Worm (Caenorhabditis elegans) whole organism, L1 larva: Measurements from ENCODE around the gene mdt-4.

Source experiments
- C04F5.9 ChIP-seq: sonication (generic microtip); optimal IDR thresholded peaks from 2 replicates; lab custom pipeline; 2016; ENCODE audit warnings: missing genetic modification characterization, missing compliant biosample characterization
- C16A3.4 ChIP-seq: fragments of 150-350 bp; optimal IDR thresholded peaks from 2 replicates; lab custom pipeline; 2014; ENCODE audit warnings: missing biosample characterization, missing genetic modification characterization
- aha-1 ChIP-seq: fragments of 150-350 bp; optimal IDR thresholded peaks from 2 replicates; lab custom pipeline; 2014; ENCODE audit warnings: missing biosample characterization, missing genetic modification characterization
- ceh-8 ChIP-seq: fragments of 200-800 bp; sonication (Bioruptor generic); optimal IDR thresholded peaks from 2 replicates; lab custom pipeline; 2018; ENCODE audit warnings: mild to moderate bottlenecking, missing genetic modification characterization, moderate library complexity, missing compliant biosample characterization
- ceh-82 ChIP-seq, 3 experiments: fragments of 150-350 bp in 1 of 3; sonication (generic microtip) in 2 of 3; optimal IDR thresholded peaks; 2 replicates each; lab custom pipeline; 2014 to 2017; ENCODE audit warnings: missing biosample characterization in 3 of 3, missing genetic modification characterization in 3 of 3
- ceh-90 ChIP-seq: sonication (generic microtip); optimal IDR thresholded peaks from 2 replicates; lab custom pipeline; 2016; ENCODE audit warnings: missing genetic modification characterization, missing compliant biosample characterization
- dpl-1 ChIP-seq, 3 experiments: fragments of 150-350 bp in 2 of 3; sonication (generic microtip) in 1 of 3; optimal IDR thresholded peaks; 2 replicates each; lab custom pipeline; 2014 to 2017; ENCODE audit warnings: missing biosample characterization in 3 of 3, missing genetic modification characterization in 3 of 3, missing genetic modification reagents in 3 of 3
- dsc-1 ChIP-seq: sonication (generic microtip); optimal IDR thresholded peaks from 2 replicates; lab custom pipeline; 2016; ENCODE audit warnings: mild to moderate bottlenecking, missing genetic modification characterization, missing compliant biosample characterization
- efl-3 ChIP-seq: fragments of 200-800 bp; sonication (Bioruptor generic); optimal IDR thresholded peaks from 2 replicates; lab custom pipeline; 2018; ENCODE audit warnings: mild to moderate bottlenecking, missing genetic modification characterization, missing compliant biosample characterization
- elt-2 ChIP-seq: sonication (generic microtip); optimal IDR thresholded peaks from 2 replicates; lab custom pipeline; 2016; ENCODE audit warnings: missing genetic modification characterization, mild to moderate bottlenecking, inconsistent platforms, missing compliant biosample characterization, missing genetic modification reagents
- fkh-10 ChIP-seq: sonication (generic microtip); optimal IDR thresholded peaks from 2 replicates; lab custom pipeline; 2017; ENCODE audit warnings: missing biosample characterization, missing genetic modification reagents, missing genetic modification characterization
- fkh-4 ChIP-seq: sonication (generic microtip); optimal IDR thresholded peaks from 2 replicates; lab custom pipeline; 2016; ENCODE audit warnings: missing compliant biosample characterization, missing genetic modification characterization, borderline replicate concordance
- fkh-8 ChIP-seq: sonication (generic microtip); optimal IDR thresholded peaks from 2 replicates; lab custom pipeline; 2016; ENCODE audit warnings: mild to moderate bottlenecking, missing genetic modification characterization, missing compliant biosample characterization
- hlh-4 ChIP-seq: sonication (generic microtip); optimal IDR thresholded peaks from 2 replicates; lab custom pipeline; 2016; ENCODE audit warnings: mild to moderate bottlenecking, missing genetic modification characterization, missing compliant biosample characterization
- hpl-2 ChIP-seq: fragments of 150-350 bp; optimal IDR thresholded peaks from 2 replicates; lab custom pipeline; 2014; ENCODE audit warnings: missing biosample characterization, missing genetic modification reagents, missing genetic modification characterization
- irx-1 ChIP-seq: sonication (generic microtip); optimal IDR thresholded peaks from 2 replicates; lab custom pipeline; 2016; ENCODE audit warnings: missing genetic modification characterization, missing compliant biosample characterization
- lin-13 ChIP-seq: fragments of 150-350 bp; optimal IDR thresholded peaks from 2 replicates; lab custom pipeline; 2014; ENCODE audit warnings: missing biosample characterization, missing genetic modification reagents, missing genetic modification characterization
- lin-15B ChIP-seq: fragments of 150-350 bp; sonication (generic microtip); optimal IDR thresholded peaks from 3 replicates; lab custom pipeline; 2014; ENCODE audit warnings: missing biosample characterization, missing genetic modification characterization
- lsy-2 ChIP-seq, 2 experiments: fragments of 150-350 bp; optimal IDR thresholded peaks; 2 replicates each; lab custom pipeline; 2014; ENCODE audit warnings: missing biosample characterization in 2 of 2, missing genetic modification characterization in 2 of 2
- mdl-1 ChIP-seq, 2 experiments: fragments of 150-350 bp; optimal IDR thresholded peaks; 2 replicates each; lab custom pipeline; 2014 to 2017; ENCODE audit warnings: missing biosample characterization in 2 of 2, missing genetic modification characterization in 2 of 2, inconsistent platforms in 1 of 2
- mef-2 ChIP-seq: fragments of 150-350 bp; optimal IDR thresholded peaks from 2 replicates; lab custom pipeline; 2014; ENCODE audit warnings: missing biosample characterization, missing genetic modification characterization
- nhr-11 ChIP-seq: fragments of 150-350 bp; optimal IDR thresholded peaks from 2 replicates; lab custom pipeline; 2014; ENCODE audit warnings: missing biosample characterization, missing genetic modification characterization
- nhr-12 ChIP-seq: sonication (generic microtip); optimal IDR thresholded peaks from 2 replicates; lab custom pipeline; 2017; ENCODE audit warnings: missing biosample characterization, missing genetic modification characterization
- nhr-19 ChIP-seq: fragments of 200-800 bp; sonication (Bioruptor generic); conservative IDR thresholded peaks from 2 replicates; pipeline ENCODE4 v1.3.6; 2022; ENCODE audit warnings: missing genetic modification characterization, missing compliant biosample characterization
- nhr-237 ChIP-seq: fragments of 150-350 bp; optimal IDR thresholded peaks from 2 replicates; lab custom pipeline; 2014; ENCODE audit warnings: missing biosample characterization, missing genetic modification characterization
- nhr-47 ChIP-seq: sonication (generic microtip); optimal IDR thresholded peaks from 2 replicates; lab custom pipeline; 2016; ENCODE audit warnings: mild to moderate bottlenecking, missing genetic modification characterization, moderate library complexity, missing compliant biosample characterization
- nhr-71 ChIP-seq: sonication (generic microtip); optimal IDR thresholded peaks from 2 replicates; lab custom pipeline; 2016; ENCODE audit warnings: mild to moderate bottlenecking, missing genetic modification characterization, moderate library complexity, missing compliant biosample characterization
- nhr-76 ChIP-seq: sonication (generic microtip); optimal IDR thresholded peaks from 2 replicates; lab custom pipeline; 2017; ENCODE audit warnings: missing biosample characterization, missing genetic modification characterization
- pag-3 ChIP-seq: sonication (generic microtip); optimal IDR thresholded peaks from 2 replicates; lab custom pipeline; 2017; ENCODE audit warnings: missing genetic modification characterization, mild to moderate bottlenecking, missing compliant biosample characterization, antibody characterized with exemption, borderline replicate concordance; ENCODE audit not compliant: insufficient read depth
- pax-3 ChIP-seq: fragments of 200-800 bp; sonication (Bioruptor generic); optimal IDR thresholded peaks from 2 replicates; lab custom pipeline; 2018; ENCODE audit warnings: mild to moderate bottlenecking, missing genetic modification characterization, moderate library complexity, missing compliant biosample characterization
- snu-23 ChIP-seq: sonication (generic microtip); optimal IDR thresholded peaks from 2 replicates; lab custom pipeline; 2016; ENCODE audit warnings: missing genetic modification characterization, missing compliant biosample characterization
- sptf-1 ChIP-seq: fragments of 150-350 bp; optimal IDR thresholded peaks from 2 replicates; lab custom pipeline; 2014; ENCODE audit warnings: missing biosample characterization, missing genetic modification characterization
- sup-37 ChIP-seq: fragments of 200-800 bp; sonication (Bioruptor generic); optimal IDR thresholded peaks from 2 replicates; lab custom pipeline; 2018; ENCODE audit warnings: mild to moderate bottlenecking, missing genetic modification characterization, missing compliant biosample characterization
- swsn-7 ChIP-seq: sonication (generic microtip); optimal IDR thresholded peaks from 2 replicates; lab custom pipeline; 2016; ENCODE audit warnings: missing genetic modification characterization, missing compliant biosample characterization
- tlp-1 ChIP-seq: fragments of 150-350 bp; optimal IDR thresholded peaks from 2 replicates; lab custom pipeline; 2014; ENCODE audit warnings: missing biosample characterization, missing genetic modification characterization
- unc-130 ChIP-seq: fragments of 150-350 bp; optimal IDR thresholded peaks from 2 replicates; lab custom pipeline; 2017; ENCODE audit warnings: missing biosample characterization, missing genetic modification characterization, inconsistent platforms
- unc-30 ChIP-seq: sonication (generic microtip); optimal IDR thresholded peaks from 2 replicates; lab custom pipeline; 2017; ENCODE audit warnings: missing biosample characterization, missing genetic modification characterization
- unc-86 ChIP-seq: sonication (generic microtip); optimal IDR thresholded peaks from 2 replicates; lab custom pipeline; 2016; ENCODE audit warnings: missing genetic modification characterization, missing compliant biosample characterization
- vab-15 ChIP-seq: sonication (generic microtip); optimal IDR thresholded peaks from 2 replicates; lab custom pipeline; 2017; ENCODE audit warnings: missing genotype, mild to moderate bottlenecking, missing genetic modification characterization, missing compliant biosample characterization
- xbp-1 ChIP-seq: sonication (generic microtip); optimal IDR thresholded peaks from 2 replicates; lab custom pipeline; 2016; ENCODE audit warnings: missing genetic modification characterization, missing compliant biosample characterization
- zip-4 ChIP-seq: fragments of 200-800 bp; sonication (Bioruptor generic); optimal IDR thresholded peaks from 2 replicates; lab custom pipeline; 2018; ENCODE audit warnings: mild to moderate bottlenecking, missing genetic modification characterization, moderate library complexity, missing compliant biosample characterization
- ztf-11 ChIP-seq, 2 experiments: sonication (generic microtip); optimal IDR thresholded peaks; 2 replicates each; lab custom pipeline; 2016 to 2017; ENCODE audit warnings: missing genetic modification characterization in 2 of 2, missing biosample characterization in 1 of 2, missing compliant biosample characterization in 1 of 2

Gene mdt-4

ce11 chrII:4908160-4908559 lies 35.6 kb downstream of the mdt-4 start (continued):
- TF ChIP-seq lin-15B (tag; lab: Kevin White, UChicago) (no peak), nhr-71 (peak; percentile 45), tlp-1 (no peak), sptf-1 (tag; lab: Kevin White, UChicago) (no peak), nhr-47 (tag; lab: Kevin White, UChicago) (peak; percentile 28), ceh-90 (tag; lab: Kevin White, UChicago) (no peak), nhr-237 (tag; lab: Kevin White, UChicago) (no peak), dpl-1 (GFP tag; optimal IDR thresholded peaks at IDR 0.05; lab: Kevin White, UChicago) (peak in 1 of 3 experiments; percentile 2), pax-3 (tag; lab: Kevin White, UChicago) (no peak), lsy-2 (tag; optimal IDR thresholded peaks at IDR 0.05; lab: Kevin White, UChicago) (peak in 1 of 2 experiments; percentile 5), xbp-1 (tag; lab: Kevin White, UChicago) (no peak), hpl-2 (GFP tag; lab: Kevin White, UChicago) (no peak), unc-130 (peak; percentile 12), unc-86 (tag; lab: Kevin White, UChicago) (peak; percentile 13), ztf-11 (tag; optimal IDR thresholded peaks at IDR 0.05; lab: Kevin White, UChicago) (no peak), pag-3 (tag; lab: Kevin White, UChicago) (no peak), C16A3.4 (tag; lab: Kevin White, UChicago) (no peak), nhr-19 (GFP tag; lab: Robert Waterston, UW) (no peak), nhr-12 (tag; lab: Kevin White, UChicago) (no peak), ceh-82 (tag; optimal IDR thresholded peaks at IDR 0.05; lab: Kevin White, UChicago) (no peak), fkh-8 (tag; lab: Kevin White, UChicago) (peak; percentile 54)

DNA sequence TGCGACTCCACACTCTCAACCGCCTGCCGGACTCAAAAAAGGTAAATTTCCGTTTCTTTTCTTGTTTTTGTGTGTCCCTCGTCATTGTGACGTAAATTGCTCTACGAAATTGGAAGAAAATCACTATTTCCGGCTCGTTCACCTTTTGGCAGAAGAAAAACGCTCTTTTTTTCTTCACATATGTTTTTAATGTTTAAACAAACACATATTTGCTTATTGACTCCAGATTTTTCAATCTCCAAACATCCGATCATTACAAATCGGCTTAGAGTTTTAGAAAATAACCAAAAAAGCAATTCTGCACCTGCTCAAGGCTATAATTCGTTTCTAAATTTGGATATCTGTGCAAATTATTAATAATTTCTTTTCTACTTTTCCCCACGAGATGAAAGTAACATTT lies 37.9 kb downstream of the mdt-4 start:
- TF ChIP-seq fkh-4 (tag; lab: Kevin White, UChicago), result peak; percentile 77
- peak; percentile 92 for TF ChIP-seq dsc-1 (tag; lab: Kevin White, UChicago)
- no peak for TF ChIP-seq C04F5.9 (tag; lab: Kevin White, UChicago)

ce11 chrII:4905331-4905730 lies 38.4 kb downstream of the mdt-4 start:
- no peak for TF ChIP-seq efl-3 (GFP tag; lab: Kevin White, UChicago)
- no peak for TF ChIP-seq snu-23
- TF ChIP-seq mdl-1 (tag; optimal IDR thresholded peaks at IDR 0.05; lab: Kevin White, UChicago), result no peak
- no peak for TF ChIP-seq nhr-76 (tag; lab: Kevin White, UChicago)
- no peak for TF ChIP-seq swsn-7 (tag; lab: Kevin White, UChicago)
- TF ChIP-seq C04F5.9 (tag; lab: Kevin White, UChicago), result no peak
- TF ChIP-seq mef-2, result no peak
- no peak for TF ChIP-seq sup-37 (GFP tag; lab: Kevin White, UChicago)
- no peak for TF ChIP-seq vab-15 (tag; lab: Kevin White, UChicago)
- no peak for TF ChIP-seq hlh-4 (tag; lab: Kevin White, UChicago)
- no peak for TF ChIP-seq fkh-10
- TF ChIP-seq nhr-11 (tag; lab: Kevin White, UChicago), result no peak
- no peak for TF ChIP-seq fkh-4 (tag; lab: Kevin White, UChicago)
- no peak for TF ChIP-seq lin-15B (tag; lab: Kevin White, UChicago)
- TF ChIP-seq nhr-237 (tag; lab: Kevin White, UChicago), result no peak
- TF ChIP-seq sptf-1 (tag; lab: Kevin White, UChicago), result no peak
- no peak for TF ChIP-seq ztf-11 (tag; optimal IDR thresholded peaks at IDR 0.05; lab: Kevin White, UChicago)
- TF ChIP-seq elt-2 (tag; lab: Kevin White, UChicago), result no peak

- no peak for TF ChIP-seq ceh-8 (GFP tag; lab: Kevin White, UChicago)
- no peak for TF ChIP-seq aha-1 (tag; lab: Kevin White, UChicago)
- TF ChIP-seq zip-4, result no peak
- no peak for TF ChIP-seq unc-30 (tag; lab: Kevin White, UChicago)
- TF ChIP-seq irx-1 (tag; lab: Kevin White, UChicago), result no peak
- TF ChIP-seq efl-3 (GFP tag; lab: Kevin White, UChicago), result no peak
- TF ChIP-seq lin-13 (GFP tag; lab: Kevin White, UChicago), result no peak
These were observed 39.0 kb downstream of the mdt-4 start, which contains the start of gene btbd-10 for ce11 chrII:4904778-4905177. Gene btbd-10 (plus strand): TSS chrII:4905008.
